Worm (Caenorhabditis elegans) whole organism, early embryonic: Measurements from ENCODE around the gene odd-2.

Experiments
- F13C5.2 ChIP-seq: sonication (generic microtip); optimal IDR thresholded peaks from 2 replicates; lab custom pipeline; 2017; ENCODE audit warnings: mild to moderate bottlenecking, missing genetic modification characterization, inconsistent platforms, missing compliant biosample characterization
- flt-1 ChIP-seq: fragments of 200-800 bp; sonication (Bioruptor generic); IDR thresholded peaks from 2 replicates; pipeline ENCODE4 v1.3.6; 2022; ENCODE audit warnings: missing genetic modification characterization, missing compliant biosample characterization

DNA sequence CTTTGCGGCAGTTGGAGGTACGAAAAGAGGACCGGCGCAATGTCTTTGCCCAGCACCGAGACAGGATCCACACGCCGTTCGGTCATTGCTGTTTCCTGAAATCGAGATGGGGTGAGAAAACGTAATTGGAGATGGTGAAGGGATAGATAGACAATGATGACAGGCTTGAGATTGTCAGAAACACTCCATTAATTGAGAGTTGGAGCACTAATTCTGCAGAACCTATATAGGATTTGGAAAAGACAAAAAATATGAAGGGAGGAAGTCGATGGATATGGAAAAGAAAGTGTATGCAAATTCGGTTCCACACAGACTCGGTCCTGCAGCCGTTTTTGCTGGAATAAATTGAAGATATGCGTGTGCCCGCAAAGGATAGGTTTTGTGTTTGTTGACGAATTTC is 22.1 kb downstream of the odd-2 start, which contains the start of gene Y72A10A.1:
- TF ChIP-seq flt-1 (GFP tag; lab: Robert Waterston, UW) = no peak
- TF ChIP-seq F13C5.2 = no peak
